Worm (Caenorhabditis elegans): Measurements from ENCODE around the gene pals-34.

- TF ChIP-seq flt-1 (GFP tag; IDR thresholded peaks at IDR 0.05) (no peak), klf-2 (GFP tag; conservative IDR thresholded peaks at IDR 0.05) (no peak)
These were observed 39.6 kb upstream of the pals-34 start, which contains the start of gene Y97E10AR.2 for ce11 chrV:7995878-7996277.
